Worm (Caenorhabditis elegans): ENCODE measurements around the gene C49F8.15.

The C49F8.15 gene

ce11 chrX:13328868-13329267 is 33.5 kb downstream of the C49F8.15 start:
- peak; percentile 79 for TF ChIP-seq ztf-4 (tag; optimal IDR thresholded peaks at IDR 0.05)
- peak; percentile 96 for TF ChIP-seq nhr-71 (tag; optimal IDR thresholded peaks at IDR 0.05)
- peak; percentile 47 for TF ChIP-seq mef-2 (tag; optimal IDR thresholded peaks at IDR 0.05)
- no peak for TF ChIP-seq grh-1 (GFP tag; IDR thresholded peaks at IDR 0.05)
- TF ChIP-seq hlh-17 (GFP tag; optimal IDR thresholded peaks at IDR 0.05; ENCODE audit: borderline replicate concordance): no peak
- TF ChIP-seq lin-39 (tag; optimal IDR thresholded peaks at IDR 0.05): peak; percentile 96
- no peak for TF ChIP-seq ets-5 (GFP tag; IDR thresholded peaks at IDR 0.05)
- peak; percentile 32 to 78 (median 52) for TF ChIP-seq ceh-82 (tag; optimal IDR thresholded peaks at IDR 0.05)
- peak; percentile 19 for TF ChIP-seq nhr-237 (tag; optimal IDR thresholded peaks at IDR 0.05)
- peak; percentile 74 for TF ChIP-seq swsn-7 (tag; optimal IDR thresholded peaks at IDR 0.05)
- TF ChIP-seq ceh-8 (GFP tag; optimal IDR thresholded peaks at IDR 0.05): no peak
- peak; percentile 96 for TF ChIP-seq lin-14 (GFP tag; optimal IDR thresholded peaks at IDR 0.05)
- peak; percentile 75 for TF ChIP-seq nhr-47 (tag; optimal IDR thresholded peaks at IDR 0.05)
- no peak for TF ChIP-seq C34B4.2 (tag; optimal IDR thresholded peaks at IDR 0.05)
- peak; percentile 42 for TF ChIP-seq lir-3 (tag; optimal IDR thresholded peaks at IDR 0.05; ENCODE audit: poor library complexity)
- no peak for TF ChIP-seq fkh-10 (GFP tag; optimal IDR thresholded peaks at IDR 0.05)
- TF ChIP-seq efl-1 (optimal IDR thresholded peaks at IDR 0.05): peak; percentile 58 to 67
- TF ChIP-seq efl-1 (GFP tag; optimal IDR thresholded peaks at IDR 0.05 in 1 of 2): peak; percentile 49 to 73
- TF ChIP-seq unc-86 (tag; optimal IDR thresholded peaks at IDR 0.05): no peak
- TF ChIP-seq fkh-4 (tag; optimal IDR thresholded peaks at IDR 0.05; ENCODE audit: borderline replicate concordance): no peak
- peak; percentile 73 to 89 for TF ChIP-seq lsy-2 (tag; optimal IDR thresholded peaks at IDR 0.05)
- TF ChIP-seq nhr-85 (tag): peak; percentile 88
- TF ChIP-seq irx-1 (tag; optimal IDR thresholded peaks at IDR 0.05): peak; percentile 56
- no peak for TF ChIP-seq sox-4 (tag; optimal IDR thresholded peaks at IDR 0.05)
- TF ChIP-seq tbx-2 (tag; optimal IDR thresholded peaks at IDR 0.05): peak; percentile 83
- no peak for TF ChIP-seq F16B12.6 (tag; optimal IDR thresholded peaks at IDR 0.05)
- TF ChIP-seq ceh-90 (tag; optimal IDR thresholded peaks at IDR 0.05): no peak
- peak; percentile 90 for TF ChIP-seq blmp-1 (tag; optimal IDR thresholded peaks at IDR 0.05)
- peak; percentile 93 for TF ChIP-seq pag-3 (tag; optimal IDR thresholded peaks at IDR 0.05; ENCODE audit: borderline replicate concordance, insufficient read depth)
- TF ChIP-seq rnt-1 (tag; optimal IDR thresholded peaks at IDR 0.05): peak; percentile 89
- peak; percentile 64 for TF ChIP-seq unc-62 (GFP tag; optimal IDR thresholded peaks at IDR 0.05)
- peak; percentile 61 for TF ChIP-seq elt-2 (tag; optimal IDR thresholded peaks at IDR 0.05)
- no peak for TF ChIP-seq unc-30 (tag; optimal IDR thresholded peaks at IDR 0.05)
- no peak for TF ChIP-seq aha-1 (tag; optimal IDR thresholded peaks at IDR 0.05)
- TF ChIP-seq dsc-1 (tag; optimal IDR thresholded peaks at IDR 0.05): peak; percentile 36
- TF ChIP-seq nhr-11 (tag; optimal IDR thresholded peaks at IDR 0.05): no peak
- TF ChIP-seq nhr-12 (tag; optimal IDR thresholded peaks at IDR 0.05): no peak
- TF ChIP-seq xbp-1 (tag; optimal IDR thresholded peaks at IDR 0.05): peak; percentile 76
- TF ChIP-seq pax-3 (tag; optimal IDR thresholded peaks at IDR 0.05): no peak
- TF ChIP-seq unc-130 (tag; optimal IDR thresholded peaks at IDR 0.05): peak; percentile 92
- TF ChIP-seq C04F5.9 (tag; optimal IDR thresholded peaks at IDR 0.05): no peak
- TF ChIP-seq tlp-1 (tag; optimal IDR thresholded peaks at IDR 0.05): no peak
- peak; percentile 78 for TF ChIP-seq lin-13 (GFP tag; optimal IDR thresholded peaks at IDR 0.05)
- peak; percentile 92 for TF ChIP-seq skn-1 (tag; optimal IDR thresholded peaks at IDR 0.05)
- TF ChIP-seq nhr-28 (tag; optimal IDR thresholded peaks at IDR 0.05): no peak
- TF ChIP-seq zip-4 (GFP tag; optimal IDR thresholded peaks at IDR 0.05): no peak
- TF ChIP-seq snu-23 (GFP tag; optimal IDR thresholded peaks at IDR 0.05): peak; percentile 94
- TF ChIP-seq elt-3 (tag; optimal IDR thresholded peaks at IDR 0.05): peak in 5 of 6 experiments; percentile 13 to 84 (median 76)
- TF ChIP-seq lin-15B (tag; optimal IDR thresholded peaks at IDR 0.05): peak; percentile 57
- TF ChIP-seq alr-1 (tag; optimal IDR thresholded peaks at IDR 0.05; ENCODE audit: borderline replicate concordance): no peak
- TF ChIP-seq aly-2 (tag; optimal IDR thresholded peaks at IDR 0.05): no peak
- peak; percentile 52 to 60 for TF ChIP-seq egl-27 (tag; optimal IDR thresholded peaks at IDR 0.05)
- 0 out of 2 replicates have a peak, but pooled peaks have one; percentile 4 for TF ChIP-seq unc-98 (GFP tag; IDR thresholded peaks at IDR 0.05)
